Worm (Caenorhabditis elegans) whole organism, L1 larva: ENCODE measurements around the gene gst-30.

Source experiments
- C04F5.9 ChIP-seq: sonication (generic microtip); optimal IDR thresholded peaks from 2 replicates; lab custom pipeline; 2016; ENCODE audit warnings: missing genetic modification characterization, missing compliant biosample characterization
- C16A3.4 ChIP-seq: fragments of 150-350 bp; optimal IDR thresholded peaks from 2 replicates; lab custom pipeline; 2014; ENCODE audit warnings: missing biosample characterization, missing genetic modification characterization
- C34B4.2 ChIP-seq: sonication (generic microtip); optimal IDR thresholded peaks from 2 replicates; lab custom pipeline; 2017; ENCODE audit warnings: mild to moderate bottlenecking, missing genetic modification characterization, missing compliant biosample characterization
- F16B12.6 ChIP-seq: fragments of 150-350 bp; optimal IDR thresholded peaks from 2 replicates; lab custom pipeline; 2014; ENCODE audit warnings: missing biosample characterization, missing genetic modification characterization
- Y116A8C.19 ChIP-seq: sonication (generic microtip); optimal IDR thresholded peaks from 2 replicates; lab custom pipeline; 2016; ENCODE audit warnings: missing compliant biosample characterization, missing genetic modification characterization, borderline replicate concordance
- aly-2 ChIP-seq: fragments of 150-350 bp; optimal IDR thresholded peaks from 2 replicates; lab custom pipeline; 2014; ENCODE audit warnings: missing biosample characterization, missing genetic modification characterization
- ceh-63 ChIP-seq: fragments of 200-800 bp; sonication (Bioruptor generic); optimal IDR thresholded peaks from 2 replicates; lab custom pipeline; 2018; ENCODE audit warnings: mild to moderate bottlenecking, missing genetic modification characterization, missing compliant biosample characterization
- ceh-8 ChIP-seq: fragments of 200-800 bp; sonication (Bioruptor generic); optimal IDR thresholded peaks from 2 replicates; lab custom pipeline; 2018; ENCODE audit warnings: mild to moderate bottlenecking, missing genetic modification characterization, moderate library complexity, missing compliant biosample characterization
- ceh-88 ChIP-seq: fragments of 200-800 bp; sonication (Bioruptor generic); IDR thresholded peaks from 2 replicates; pipeline ENCODE4 v1.3.6; 2022; ENCODE audit warnings: missing genetic modification characterization, missing compliant biosample characterization
- ceh-90 ChIP-seq: sonication (generic microtip); optimal IDR thresholded peaks from 2 replicates; lab custom pipeline; 2016; ENCODE audit warnings: missing genetic modification characterization, missing compliant biosample characterization
- ces-1 ChIP-seq: fragments of 150-350 bp; optimal IDR thresholded peaks from 2 replicates; lab custom pipeline; 2014; ENCODE audit warnings: missing biosample characterization, missing genetic modification reagents, missing genetic modification characterization
- dpl-1 ChIP-seq, 3 experiments: fragments of 150-350 bp in 2 of 3; sonication (generic microtip) in 1 of 3; optimal IDR thresholded peaks; 2 replicates each; lab custom pipeline; 2014 to 2017; ENCODE audit warnings: missing biosample characterization in 3 of 3, missing genetic modification characterization in 3 of 3, missing genetic modification reagents in 3 of 3
- efl-1 ChIP-seq, 4 experiments: fragments of 150-350 bp; optimal IDR thresholded peaks in 3 of 4; peaks in 1 of 4; 1 replicate in 1 of 4; 2 replicates in 3 of 4; lab custom pipeline; 2014; ENCODE audit warnings: missing biosample characterization in 2 of 4, missing genetic modification characterization in 2 of 4, missing genetic modification reagents in 2 of 4
- efl-3 ChIP-seq: fragments of 200-800 bp; sonication (Bioruptor generic); optimal IDR thresholded peaks from 2 replicates; lab custom pipeline; 2018; ENCODE audit warnings: mild to moderate bottlenecking, missing genetic modification characterization, missing compliant biosample characterization
- egl-13 ChIP-seq: sonication (generic microtip); optimal IDR thresholded peaks from 2 replicates; lab custom pipeline; 2016; ENCODE audit warnings: missing genotype, missing genetic modification reagents, missing genetic modification characterization, missing compliant biosample characterization
- elt-2 ChIP-seq: sonication (generic microtip); optimal IDR thresholded peaks from 2 replicates; lab custom pipeline; 2016; ENCODE audit warnings: missing genetic modification characterization, mild to moderate bottlenecking, inconsistent platforms, missing compliant biosample characterization, missing genetic modification reagents
- elt-3 ChIP-seq, 6 experiments: fragments of 150-350 bp in 1 of 6; sonication (generic microtip); optimal IDR thresholded peaks; 2 replicates each; lab custom pipeline; 2017 to 2018; ENCODE audit warnings: missing biosample characterization in 6 of 6, missing genetic modification characterization in 6 of 6, inconsistent platforms in 1 of 6
- ets-5 ChIP-seq: fragments of 200-800 bp; sonication (Bioruptor generic); IDR thresholded peaks from 2 replicates; pipeline ENCODE4 v1.3.6; 2022; ENCODE audit warnings: missing genetic modification characterization, missing compliant biosample characterization
- grh-1 ChIP-seq: fragments of 200-800 bp; sonication (Bioruptor generic); IDR thresholded peaks from 2 replicates; pipeline ENCODE4 v1.3.6; 2022; ENCODE audit warnings: missing genetic modification reagents, missing genetic modification characterization, missing compliant biosample characterization
- hlh-4 ChIP-seq: sonication (generic microtip); optimal IDR thresholded peaks from 2 replicates; lab custom pipeline; 2016; ENCODE audit warnings: mild to moderate bottlenecking, missing genetic modification characterization, missing compliant biosample characterization
- hpl-2 ChIP-seq: fragments of 150-350 bp; optimal IDR thresholded peaks from 2 replicates; lab custom pipeline; 2014; ENCODE audit warnings: missing biosample characterization, missing genetic modification reagents, missing genetic modification characterization
- lin-13 ChIP-seq: fragments of 150-350 bp; optimal IDR thresholded peaks from 2 replicates; lab custom pipeline; 2014; ENCODE audit warnings: missing biosample characterization, missing genetic modification reagents, missing genetic modification characterization
- lin-14 ChIP-seq: fragments of 200-800 bp; sonication (Bioruptor generic); optimal IDR thresholded peaks from 2 replicates; lab custom pipeline; 2018; ENCODE audit warnings: mild to moderate bottlenecking, missing genetic modification characterization, moderate library complexity, missing compliant biosample characterization
- lir-3 ChIP-seq: sonication (generic microtip); optimal IDR thresholded peaks from 2 replicates; lab custom pipeline; 2016; ENCODE audit warnings: mild to moderate bottlenecking, missing genetic modification characterization, moderate library complexity, missing compliant biosample characterization; ENCODE audit not compliant: poor library complexity
- lsy-2 ChIP-seq, 2 experiments: fragments of 150-350 bp; optimal IDR thresholded peaks; 2 replicates each; lab custom pipeline; 2014; ENCODE audit warnings: missing biosample characterization in 2 of 2, missing genetic modification characterization in 2 of 2
- nhr-12 ChIP-seq: sonication (generic microtip); optimal IDR thresholded peaks from 2 replicates; lab custom pipeline; 2017; ENCODE audit warnings: missing biosample characterization, missing genetic modification characterization
- nhr-20 ChIP-seq: sonication (generic microtip); optimal IDR thresholded peaks from 2 replicates; lab custom pipeline; 2016; ENCODE audit warnings: mild to moderate bottlenecking, missing genetic modification characterization, missing compliant biosample characterization
- nhr-237 ChIP-seq: fragments of 150-350 bp; optimal IDR thresholded peaks from 2 replicates; lab custom pipeline; 2014; ENCODE audit warnings: missing biosample characterization, missing genetic modification characterization
- nhr-28 ChIP-seq: fragments of 150-350 bp; optimal IDR thresholded peaks from 2 replicates; lab custom pipeline; 2014; ENCODE audit warnings: missing biosample characterization, missing genetic modification characterization
- pag-3 ChIP-seq: sonication (generic microtip); optimal IDR thresholded peaks from 2 replicates; lab custom pipeline; 2017; ENCODE audit warnings: missing genetic modification characterization, mild to moderate bottlenecking, missing compliant biosample characterization, antibody characterized with exemption, borderline replicate concordance; ENCODE audit not compliant: insufficient read depth
- pax-3 ChIP-seq: fragments of 200-800 bp; sonication (Bioruptor generic); optimal IDR thresholded peaks from 2 replicates; lab custom pipeline; 2018; ENCODE audit warnings: mild to moderate bottlenecking, missing genetic modification characterization, moderate library complexity, missing compliant biosample characterization
- pqm-1 ChIP-seq: sonication (generic microtip); optimal IDR thresholded peaks from 3 replicates; lab custom pipeline; 2017; ENCODE audit warnings: missing biosample characterization, missing genetic modification characterization
- skn-1 ChIP-seq: fragments of 150-350 bp; optimal IDR thresholded peaks from 2 replicates; lab custom pipeline; 2014; ENCODE audit warnings: missing biosample characterization, missing genetic modification characterization
- snpc-4 ChIP-seq: fragments of 150-350 bp; optimal IDR thresholded peaks from 2 replicates; lab custom pipeline; 2014; ENCODE audit warnings: missing biosample characterization, missing genetic modification characterization
- snu-23 ChIP-seq: sonication (generic microtip); optimal IDR thresholded peaks from 2 replicates; lab custom pipeline; 2016; ENCODE audit warnings: missing genetic modification characterization, missing compliant biosample characterization
- sox-4 ChIP-seq: sonication (generic microtip); optimal IDR thresholded peaks from 2 replicates; lab custom pipeline; 2016; ENCODE audit warnings: missing genetic modification characterization, missing compliant biosample characterization
- swsn-7 ChIP-seq: sonication (generic microtip); optimal IDR thresholded peaks from 2 replicates; lab custom pipeline; 2016; ENCODE audit warnings: missing genetic modification characterization, missing compliant biosample characterization
- tlp-1 ChIP-seq: fragments of 150-350 bp; optimal IDR thresholded peaks from 2 replicates; lab custom pipeline; 2014; ENCODE audit warnings: missing biosample characterization, missing genetic modification characterization
- unc-130 ChIP-seq: fragments of 150-350 bp; optimal IDR thresholded peaks from 2 replicates; lab custom pipeline; 2017; ENCODE audit warnings: missing biosample characterization, missing genetic modification characterization, inconsistent platforms
- zip-4 ChIP-seq: fragments of 200-800 bp; sonication (Bioruptor generic); optimal IDR thresholded peaks from 2 replicates; lab custom pipeline; 2018; ENCODE audit warnings: mild to moderate bottlenecking, missing genetic modification characterization, moderate library complexity, missing compliant biosample characterization
- ztf-4 ChIP-seq: fragments of 150-350 bp; optimal IDR thresholded peaks from 2 replicates; lab custom pipeline; 2014; ENCODE audit warnings: missing biosample characterization, missing genetic modification characterization

The gst-30 gene

ce11 chrII:4888527-4889487, 46.0 kb downstream of the gst-30 start, which contains the start of gene pgm-1 (continued):
- TF ChIP-seq C04F5.9 (tag; lab: Kevin White, UChicago) (no peak), ceh-8 (no peak), ceh-88 (GFP tag; lab: Robert Waterston, UW) (no peak), snpc-4 (no peak), nhr-237 (tag; lab: Kevin White, UChicago) (no peak), egl-13 (no peak), ceh-63 (GFP tag; lab: Kevin White, UChicago) (no peak), lin-14 (GFP tag; lab: Kevin White, UChicago) (peak; percentile 90), aly-2 (tag; lab: Kevin White, UChicago) (no peak), sox-4 (tag; lab: Kevin White, UChicago) (no peak), ztf-4 (tag; lab: Kevin White, UChicago) (no peak), zip-4 (no peak), ceh-90 (tag; lab: Kevin White, UChicago) (no peak), lir-3 (tag; lab: Kevin White, UChicago) (no peak), grh-1 (GFP tag; lab: Robert Waterston, UW) (no peak), pax-3 (tag; lab: Kevin White, UChicago) (no peak), lsy-2 (tag; optimal IDR thresholded peaks at IDR 0.05; lab: Kevin White, UChicago) (peak; percentile 7 to 51), C16A3.4 (tag; lab: Kevin White, UChicago) (peak; percentile 7), dpl-1 (GFP tag; optimal IDR thresholded peaks at IDR 0.05; lab: Kevin White, UChicago) (peak in 2 of 3 experiments; percentile 16 to 38), snu-23 (GFP tag; lab: Kevin White, UChicago) (peak; percentile 45), elt-3 (tag; optimal IDR thresholded peaks at IDR 0.05; lab: Kevin White, UChicago) (peak in 1 of 6 experiments; percentile 46), efl-1 (optimal IDR thresholded peaks at IDR 0.05; lab: Kevin White, UChicago) (peak; percentile 26 to 35), efl-1 (GFP tag; optimal IDR thresholded peaks at IDR 0.05 in 1 of 2; lab: Kevin White, UChicago) (no peak), ets-5 (GFP tag; lab: Robert Waterston, UW) (no peak), nhr-20 (peak; percentile 42), F16B12.6 (no peak), efl-3 (GFP tag; lab: Kevin White, UChicago) (no peak), lin-13 (no peak), hlh-4 (tag; lab: Kevin White, UChicago) (no peak), skn-1 (no peak), C34B4.2 (no peak), unc-130 (tag; lab: Kevin White, UChicago) (peak; percentile 14), Y116A8C.19 (tag; lab: Kevin White, UChicago) (no peak), pag-3 (tag; lab: Kevin White, UChicago) (peak; percentile 41), elt-2 (tag; lab: Kevin White, UChicago) (peak; percentile 45), tlp-1 (tag; lab: Kevin White, UChicago) (no peak), ces-1 (no peak), swsn-7 (tag; lab: Kevin White, UChicago) (peak; percentile 7)

DNA sequence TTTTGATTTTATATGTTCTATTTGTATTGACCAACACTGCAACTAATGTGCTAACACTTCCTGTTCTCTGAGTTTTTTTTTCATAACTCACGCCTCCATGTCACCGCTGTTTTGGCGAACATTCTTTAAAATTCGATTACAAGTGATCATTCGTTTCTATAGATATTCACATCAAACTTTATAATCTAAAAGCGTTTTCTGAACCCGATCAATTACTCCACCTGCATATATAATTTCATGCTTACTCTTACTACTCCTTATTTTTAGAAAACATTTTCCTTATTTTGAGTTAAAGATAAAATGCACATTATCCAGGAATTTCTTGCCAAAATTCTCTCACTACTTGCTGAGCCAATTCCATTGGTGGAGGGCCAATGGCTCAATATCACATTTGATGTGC, 48.9 kb downstream of the gst-30 start, which contains the start of gene R05F9.7:
TSS of gene R05F9.7 (plus strand) at position 301 of the 400 bp plus-strand sequence.
- TF ChIP-seq efl-3 (GFP tag; lab: Kevin White, UChicago) (no peak), nhr-28 (tag; lab: Kevin White, UChicago) (no peak), hpl-2 (GFP tag; lab: Kevin White, UChicago) (no peak), ztf-4 (tag; lab: Kevin White, UChicago) (no peak), nhr-12 (tag; lab: Kevin White, UChicago) (no peak), pqm-1 (tag; lab: Kevin White, UChicago) (no peak), nhr-20 (no peak)
